Worm (Caenorhabditis elegans) whole organism, young adult: ENCODE data around the gene dnj-13.
A peak's percentile ranks its signal among the peaks of the same experiment; 100 is the strongest.

Experiments used
- C17E4.6 ChIP-seq: fragments of 200-800 bp; sonication (Bioruptor generic); IDR thresholded peaks from 2 replicates; pipeline ENCODE4 v1.3.6; 2022; ENCODE audit warnings: missing genetic modification reagents, missing genetic modification characterization, missing compliant biosample characterization
- F10E7.11 ChIP-seq: sonication (generic microtip); optimal IDR thresholded peaks from 2 replicates; lab custom pipeline; 2017; ENCODE audit warnings: mild to moderate bottlenecking, missing genetic modification characterization, moderate library complexity, missing compliant biosample characterization
- F23B12.7 ChIP-seq: sonication (generic microtip); optimal IDR thresholded peaks from 2 replicates; lab custom pipeline; 2017; ENCODE audit warnings: missing genetic modification characterization, mild to moderate bottlenecking, missing compliant biosample characterization, antibody characterized with exemption, moderate library complexity; ENCODE audit not compliant: insufficient read depth
- F39B2.1 ChIP-seq: fragments of 200-800 bp; sonication (Bioruptor generic); IDR thresholded peaks from 2 replicates; pipeline ENCODE4 v1.3.6; 2022; ENCODE audit warnings: missing genetic modification reagents, missing genetic modification characterization, missing compliant biosample characterization
- F52B5.7 ChIP-seq: sonication (generic microtip); optimal IDR thresholded peaks from 2 replicates; lab custom pipeline; 2016; ENCODE audit warnings: mild to moderate bottlenecking, missing genetic modification characterization, missing compliant biosample characterization
- T07F8.4 ChIP-seq: sonication (generic microtip); optimal IDR thresholded peaks from 2 replicates; lab custom pipeline; 2016; ENCODE audit warnings: mild to moderate bottlenecking, missing genetic modification characterization, moderate library complexity, missing compliant biosample characterization
- T26A5.8 ChIP-seq: sonication (generic microtip); optimal IDR thresholded peaks from 2 replicates; lab custom pipeline; 2016; ENCODE audit warnings: missing genetic modification characterization, missing compliant biosample characterization
- Y79H2A.3 ChIP-seq: fragments of 200-800 bp; sonication (Bioruptor generic); conservative IDR thresholded peaks from 2 replicates; pipeline ENCODE4 v1.3.6; 2022; ENCODE audit warnings: missing genetic modification reagents, missing genetic modification characterization, missing compliant biosample characterization
- Y95B8A.8 ChIP-seq: fragments of 200-800 bp; sonication (Bioruptor generic); IDR thresholded peaks from 2 replicates; pipeline ENCODE4 v1.3.6; 2022; ENCODE audit warnings: missing genetic modification reagents, missing genetic modification characterization, missing compliant biosample characterization
- ama-1 ChIP-seq, 3 experiments: fragments of 150-350 bp in 1 of 3; sonication (generic microtip) in 2 of 3; optimal IDR thresholded peaks; 2 replicates each; lab custom pipeline; 2014 to 2018; ENCODE audit warnings: missing biosample characterization in 2 of 3, missing genetic modification characterization in 2 of 3, missing genetic modification reagents in 2 of 3
- aptf-2 ChIP-seq: fragments of 200-800 bp; sonication (Bioruptor generic); conservative IDR thresholded peaks from 2 replicates; pipeline ENCODE4 v1.3.6; 2022; ENCODE audit warnings: missing genetic modification reagents, missing genetic modification characterization, missing compliant biosample characterization
- atf-7 ChIP-seq: sonication (generic microtip); optimal IDR thresholded peaks from 2 replicates; lab custom pipeline; 2017; ENCODE audit warnings: mild to moderate bottlenecking, missing genetic modification characterization, missing compliant biosample characterization
- athp-1 ChIP-seq: sonication (generic microtip); optimal IDR thresholded peaks from 2 replicates; lab custom pipeline; 2017; ENCODE audit warnings: mild to moderate bottlenecking, missing genetic modification characterization, missing compliant biosample characterization
- attf-5 ChIP-seq: fragments of 200-800 bp; sonication (Bioruptor generic); optimal IDR thresholded peaks from 2 replicates; lab custom pipeline; 2018; ENCODE audit warnings: mild to moderate bottlenecking, missing genetic modification characterization, missing compliant biosample characterization
- attf-6 ChIP-seq: fragments of 200-800 bp; sonication (Bioruptor generic); IDR thresholded peaks from 2 replicates; pipeline ENCODE4 v1.3.6; 2022; ENCODE audit warnings: missing genetic modification reagents, missing genetic modification characterization, missing compliant biosample characterization
- bed-2 ChIP-seq: fragments of 200-800 bp; sonication (Bioruptor generic); IDR thresholded peaks from 2 replicates; pipeline ENCODE4 v1.3.6; 2022; ENCODE audit warnings: missing genetic modification reagents, missing genetic modification characterization, missing compliant biosample characterization
- ceh-100 ChIP-seq: fragments of 200-800 bp; sonication (Bioruptor generic); IDR thresholded peaks from 2 replicates; pipeline ENCODE4 v1.3.6; 2022; ENCODE audit warnings: missing genetic modification reagents, missing genetic modification characterization, missing compliant biosample characterization
- ceh-40 ChIP-seq: fragments of 200-800 bp; sonication (Bioruptor generic); IDR thresholded peaks from 2 replicates; pipeline ENCODE4 v1.3.6; 2022; ENCODE audit warnings: missing genetic modification characterization, missing compliant biosample characterization
- ceh-58 ChIP-seq: fragments of 200-800 bp; sonication (Bioruptor generic); IDR thresholded peaks from 2 replicates; pipeline ENCODE4 v1.3.6; 2022; ENCODE audit warnings: missing genetic modification characterization, missing compliant biosample characterization
- chd-7 ChIP-seq: sonication (generic microtip); optimal IDR thresholded peaks from 2 replicates; lab custom pipeline; 2016; ENCODE audit warnings: mild to moderate bottlenecking, missing genetic modification characterization, moderate library complexity, missing compliant biosample characterization
- dox-1 ChIP-seq: fragments of 200-800 bp; sonication (Bioruptor generic); IDR thresholded peaks from 2 replicates; pipeline ENCODE4 v1.3.6; 2022; ENCODE audit warnings: missing genetic modification reagents, missing genetic modification characterization, missing compliant biosample characterization
- dpl-1 ChIP-seq: fragments of 150-350 bp; optimal IDR thresholded peaks from 2 replicates; lab custom pipeline; 2014; ENCODE audit warnings: missing biosample characterization, missing genetic modification reagents, missing genetic modification characterization
- efl-1 ChIP-seq: fragments of 150-350 bp; optimal IDR thresholded peaks from 2 replicates; lab custom pipeline; 2014; ENCODE audit warnings: missing biosample characterization, missing genetic modification reagents, missing genetic modification characterization
- ekl-4 ChIP-seq: fragments of 200-800 bp; sonication (Bioruptor generic); IDR thresholded peaks from 2 replicates; pipeline ENCODE4 v1.3.6; 2022; ENCODE audit warnings: missing genetic modification reagents, missing genetic modification characterization, missing compliant biosample characterization
- fkh-3 ChIP-seq: sonication (generic microtip); optimal IDR thresholded peaks from 2 replicates; lab custom pipeline; 2016; ENCODE audit warnings: mild to moderate bottlenecking, missing genetic modification characterization, missing compliant biosample characterization
- him-1 ChIP-seq: sonication (generic microtip); optimal IDR thresholded peaks from 2 replicates; lab custom pipeline; 2016; ENCODE audit warnings: missing genotype, missing genetic modification reagents, missing genetic modification characterization, missing compliant biosample characterization
- hsf-1 ChIP-seq: fragments of 200-800 bp; sonication (Bioruptor generic); IDR thresholded peaks from 2 replicates; pipeline ENCODE4 v1.3.6; 2022; ENCODE audit warnings: missing genetic modification reagents, missing genetic modification characterization, missing compliant biosample characterization
- lin-35 ChIP-seq, 3 experiments: fragments of 150-350 bp in 2 of 3; sonication (generic microtip) in 1 of 3; optimal IDR thresholded peaks; 2 replicates each; lab custom pipeline; 2014 to 2018; ENCODE audit warnings: missing biosample characterization in 3 of 3, missing genetic modification characterization in 3 of 3, missing genetic modification reagents in 3 of 3
- lin-40 ChIP-seq: sonication (generic microtip); optimal IDR thresholded peaks from 2 replicates; lab custom pipeline; 2016; ENCODE audit warnings: missing genetic modification characterization, mild to moderate bottlenecking, missing compliant biosample characterization, missing genotype, missing genetic modification reagents
- lin-54 ChIP-seq: fragments of 200-800 bp; sonication (Bioruptor generic); optimal IDR thresholded peaks from 2 replicates; lab custom pipeline; 2018; ENCODE audit warnings: mild to moderate bottlenecking, missing genetic modification characterization, missing compliant biosample characterization
- lir-1 ChIP-seq: fragments of 200-800 bp; sonication (Bioruptor generic); conservative IDR thresholded peaks from 2 replicates; pipeline ENCODE4 v1.3.6; 2022; ENCODE audit warnings: missing genetic modification reagents, missing genetic modification characterization, missing compliant biosample characterization
- madf-3 ChIP-seq: fragments of 200-800 bp; sonication (Bioruptor generic); IDR thresholded peaks from 2 replicates; pipeline ENCODE4 v1.3.6; 2022; ENCODE audit warnings: missing genetic modification reagents, missing genetic modification characterization, missing compliant biosample characterization
- madf-8 ChIP-seq: fragments of 200-800 bp; sonication (Bioruptor generic); conservative IDR thresholded peaks from 2 replicates; pipeline ENCODE4 v1.3.6; 2022; ENCODE audit warnings: missing genetic modification reagents, missing genetic modification characterization, missing compliant biosample characterization
- mcd-1 ChIP-seq: fragments of 200-800 bp; sonication (Bioruptor generic); IDR thresholded peaks from 2 replicates; pipeline ENCODE4 v1.3.6; 2022; ENCODE audit warnings: missing genetic modification reagents, missing genetic modification characterization, missing compliant biosample characterization
- nhr-80 ChIP-seq: sonication (generic microtip); optimal IDR thresholded peaks from 2 replicates; lab custom pipeline; 2016; ENCODE audit warnings: missing genetic modification characterization, missing compliant biosample characterization
- rcor-1 ChIP-seq: fragments of 200-800 bp; sonication (Bioruptor generic); IDR thresholded peaks from 2 replicates; pipeline ENCODE4 v1.3.6; 2022; ENCODE audit warnings: missing genetic modification reagents, missing genetic modification characterization, missing compliant biosample characterization
- snpc-1.3 ChIP-seq: sonication (generic microtip); optimal IDR thresholded peaks from 2 replicates; lab custom pipeline; 2017; ENCODE audit warnings: missing genetic modification characterization, mild to moderate bottlenecking, missing compliant biosample characterization, antibody characterized with exemption, moderate library complexity, missing genotype, missing genetic modification reagents; ENCODE audit not compliant: insufficient read depth
- snpc-3.4 ChIP-seq: sonication (generic microtip); optimal IDR thresholded peaks from 2 replicates; lab custom pipeline; 2017; ENCODE audit warnings: missing genetic modification characterization, mild to moderate bottlenecking, missing compliant biosample characterization, antibody characterized with exemption, moderate library complexity, missing genotype, missing genetic modification reagents
- snpc-4 ChIP-seq, 5 experiments: fragments of 150-350 bp in 1 of 5; sonication (generic microtip) in 4 of 5; optimal IDR thresholded peaks; 2 replicates each; lab custom pipeline; 2014 to 2018; ENCODE audit warnings: missing genetic modification characterization in 5 of 5, missing biosample characterization in 3 of 5, antibody characterized with exemption in 2 of 5, mild to moderate bottlenecking in 2 of 5, missing compliant biosample characterization in 2 of 5, missing genotype in 2 of 5, moderate library complexity in 2 of 5, missing genetic modification reagents in 1 of 5
- sptf-2 ChIP-seq: fragments of 200-800 bp; sonication (Bioruptor generic); optimal IDR thresholded peaks from 2 replicates; lab custom pipeline; 2018; ENCODE audit warnings: mild to moderate bottlenecking, missing genetic modification characterization, missing compliant biosample characterization
- tbp1 ChIP-seq: fragments of 200-800 bp; sonication (Bioruptor generic); optimal IDR thresholded peaks from 2 replicates; lab custom pipeline; 2018; ENCODE audit warnings: mild to moderate bottlenecking, missing genetic modification characterization, missing compliant biosample characterization
- tlf-1 ChIP-seq: fragments of 200-800 bp; sonication (Bioruptor generic); optimal IDR thresholded peaks from 2 replicates; lab custom pipeline; 2018; ENCODE audit warnings: mild to moderate bottlenecking, missing genetic modification characterization, missing compliant biosample characterization
- unc-130 ChIP-seq: sonication (generic microtip); optimal IDR thresholded peaks from 2 replicates; lab custom pipeline; 2016; ENCODE audit warnings: missing genetic modification reagents, missing genetic modification characterization, missing compliant biosample characterization
- ztf-22 ChIP-seq: fragments of 200-800 bp; sonication (Bioruptor generic); optimal IDR thresholded peaks from 2 replicates; lab custom pipeline; 2018; ENCODE audit warnings: mild to moderate bottlenecking, missing genetic modification characterization, moderate library complexity, missing compliant biosample characterization
- ztf-25 ChIP-seq: fragments of 200-800 bp; sonication (Bioruptor generic); IDR thresholded peaks from 2 replicates; pipeline ENCODE4 v1.3.6; 2022; ENCODE audit warnings: missing genetic modification reagents, missing genetic modification characterization, missing compliant biosample characterization
- ztf-26 ChIP-seq: sonication (generic microtip); optimal IDR thresholded peaks from 2 replicates; lab custom pipeline; 2017; ENCODE audit warnings: missing genetic modification characterization, missing compliant biosample characterization

The dnj-13 gene

ce11 chrII:11577397-11577796 is 31.9 kb downstream of the dnj-13 start, which contains the start of gene pcs-1:
TSS of gene pcs-1 (minus strand) at chrII:11577740.
- TF ChIP-seq efl-1 (GFP tag; lab: Kevin White, UChicago), result no peak
- TF ChIP-seq sptf-2, result no peak
- TF ChIP-seq nhr-80 (tag; lab: Kevin White, UChicago), result peak; percentile 7

ce11 chrII:11577861-11578260 is 32.4 kb downstream of the dnj-13 start:
- TF ChIP-seq lin-40 (no peak), lin-35 (GFP tag; optimal IDR thresholded peaks at IDR 0.05; lab: Kevin White, UChicago) (peak in 1 of 3 experiments; percentile 77), attf-6 (GFP tag; lab: Robert Waterston, UW) (0 out of 2 replicates have a peak, but pooled peaks have one; percentile 48), Y95B8A.8 (peak; percentile 89; the same call in 1 of the 2 replicates), lin-54 (GFP tag; lab: Kevin White, UChicago) (peak; percentile 80), ztf-22 (GFP tag; lab: Kevin White, UChicago) (no peak), unc-130 (GFP tag; lab: Kevin White, UChicago) (peak; percentile 58), sptf-2 (no peak), Y79H2A.3 (0 out of 2 replicates have a peak, but pooled peaks have one; percentile 73), C17E4.6 (GFP tag; lab: Robert Waterston, UW) (no peak), ztf-25 (GFP tag; lab: Robert Waterston, UW) (no peak), ama-1 (optimal IDR thresholded peaks at IDR 0.05; lab: Kevin White, UChicago) (no peak), ama-1 (GFP tag; optimal IDR thresholded peaks at IDR 0.05; lab: Kevin White, UChicago) (no peak), him-1 (tag; lab: Kevin White, UChicago) (peak; percentile 37), T26A5.8 (tag; lab: Kevin White, UChicago) (no peak), snpc-1.3 (tag; lab: Kevin White, UChicago) (peak; percentile 47), hsf-1 (GFP tag; lab: Robert Waterston, UW) (peak; percentile 88), mcd-1 (GFP tag; lab: Robert Waterston, UW) (peak; percentile 46; the same call in 1 of the 2 replicates), ceh-58 (GFP tag; lab: Robert Waterston, UW) (no peak), madf-8 (GFP tag; lab: Robert Waterston, UW) (peak; percentile 96), aptf-2 (GFP tag; lab: Robert Waterston, UW) (no peak), chd-7 (no peak), ceh-40 (GFP tag; lab: Robert Waterston, UW) (no peak), ztf-26 (no peak), dox-1 (GFP tag; lab: Robert Waterston, UW) (peak; percentile 81), fkh-3 (tag; lab: Kevin White, UChicago) (no peak), madf-3 (GFP tag; lab: Robert Waterston, UW) (peak; percentile 91), rcor-1 (GFP tag; lab: Robert Waterston, UW) (peak; percentile 73), dpl-1 (peak; percentile 89), F10E7.11 (no peak), ceh-100 (peak; percentile 18; the same call in 1 of the 2 replicates), tlf-1 (peak; percentile 71), lir-1 (0 out of 2 replicates have a peak, but pooled peaks have one; percentile 25), F23B12.7 (tag; lab: Kevin White, UChicago) (no peak), bed-2 (GFP tag; lab: Robert Waterston, UW) (no peak), F52B5.7 (tag; lab: Kevin White, UChicago) (no peak), snpc-3.4 (tag; lab: Kevin White, UChicago) (peak; percentile 47), ekl-4 (GFP tag; lab: Robert Waterston, UW) (peak; percentile 75), tbp1 (GFP tag; lab: Kevin White, UChicago) (peak; percentile 60), athp-1 (tag; lab: Kevin White, UChicago) (peak; percentile 13), T07F8.4 (tag; lab: Kevin White, UChicago) (no peak), F39B2.1 (GFP tag; lab: Robert Waterston, UW) (no peak), attf-5 (GFP tag; lab: Kevin White, UChicago) (no peak), atf-7 (tag; lab: Kevin White, UChicago) (no peak), snpc-4 (GFP tag; optimal IDR thresholded peaks at IDR 0.05; lab: Kevin White, UChicago) (no peak), snpc-4 (tag; optimal IDR thresholded peaks at IDR 0.05; lab: Kevin White, UChicago) (peak in 2 of 4 experiments; percentile 2 to 44)
